Fruit fly (Drosophila melanogaster) whole organism, embryonic: Measurements from ENCODE around the gene CG45072.
A peak's percentile ranks its signal among the peaks of the same experiment; 100 is the strongest.

Experiments used
- Abd-B ChIP-seq: fragments of 200-800 bp; sonication (Bioruptor generic); optimal IDR thresholded peaks from 2 replicates; lab custom pipeline; 2018; ENCODE audit warnings: missing biosample characterization, mild to moderate bottlenecking, missing genetic modification characterization, moderate library complexity
- CG1024 ChIP-seq: fragments of 200-800 bp; sonication (Bioruptor generic); IDR thresholded peaks from 2 replicates; pipeline ENCODE4 v1.3.6; 2022; ENCODE audit warnings: missing biosample characterization, missing genetic modification characterization
- CG11504 ChIP-seq: fragments of 200-800 bp; sonication (Bioruptor generic); optimal IDR thresholded peaks from 3 replicates; lab custom pipeline; 2019; ENCODE audit warnings: missing biosample characterization, mild to moderate bottlenecking, missing genetic modification characterization, moderate library complexity
- CG12155 ChIP-seq: fragments of 200-800 bp; sonication (Bioruptor generic); optimal IDR thresholded peaks from 3 replicates; lab custom pipeline; 2016; ENCODE audit warnings: missing biosample characterization, missing genetic modification characterization
- CG13296 ChIP-seq: fragments of 200-800 bp; sonication (Bioruptor generic); optimal IDR thresholded peaks from 3 replicates; lab custom pipeline; 2018; ENCODE audit warnings: missing biosample characterization, mild to moderate bottlenecking, missing genetic modification characterization
- CG13424 ChIP-seq: fragments of 200-800 bp; sonication (Bioruptor generic); optimal IDR thresholded peaks from 2 replicates; lab custom pipeline; 2019; ENCODE audit warnings: missing biosample characterization, mild to moderate bottlenecking, missing genetic modification characterization, moderate library complexity
- CG14710 ChIP-seq: fragments of 200-800 bp; sonication (Bioruptor generic); optimal IDR thresholded peaks from 3 replicates; lab custom pipeline; 2019; ENCODE audit warnings: missing biosample characterization, mild to moderate bottlenecking, missing genetic modification characterization, moderate library complexity
- CG1602 ChIP-seq: fragments of 200-800 bp; sonication (Bioruptor generic); optimal IDR thresholded peaks from 3 replicates; lab custom pipeline; 2016; ENCODE audit warnings: missing biosample characterization, missing genetic modification characterization
- CG17802 ChIP-seq: fragments of 200-800 bp; sonication (Bioruptor generic); optimal IDR thresholded peaks from 2 replicates; lab custom pipeline; 2018; ENCODE audit warnings: missing biosample characterization, mild to moderate bottlenecking, missing genetic modification characterization, moderate library complexity
- CG17829 ChIP-seq: fragments of 200-800 bp; optimal IDR thresholded peaks from 2 replicates; lab custom pipeline; 2019; ENCODE audit warnings: missing biosample characterization, mild to moderate bottlenecking, missing genetic modification characterization, moderate library complexity
- CG17912 ChIP-seq: fragments of 200-800 bp; sonication (Bioruptor generic); optimal IDR thresholded peaks from 2 replicates; lab custom pipeline; 2018; ENCODE audit warnings: missing biosample characterization, mild to moderate bottlenecking, missing genetic modification characterization
- CG18599 ChIP-seq: fragments of 200-800 bp; sonication (Bioruptor generic); optimal IDR thresholded peaks from 3 replicates; lab custom pipeline; 2017; ENCODE audit warnings: missing biosample characterization, missing genetic modification characterization, mild to moderate bottlenecking, moderate library complexity, missing genetic modification reagents
- CG18764 ChIP-seq: fragments of 200-800 bp; sonication (Bioruptor generic); optimal IDR thresholded peaks from 3 replicates; lab custom pipeline; 2016; ENCODE audit warnings: missing biosample characterization, missing genetic modification characterization
- CG2116 ChIP-seq: fragments of 200-800 bp; sonication (Bioruptor generic); optimal IDR thresholded peaks from 3 replicates; lab custom pipeline; 2018; ENCODE audit warnings: missing biosample characterization, mild to moderate bottlenecking, missing genetic modification characterization
- CG2889 ChIP-seq: fragments of 200-800 bp; sonication (Bioruptor generic); IDR thresholded peaks from 3 replicates; pipeline ENCODE4 v1.3.6; 2022; ENCODE audit warnings: missing biosample characterization, missing genetic modification characterization
- CG3163 ChIP-seq: fragments of 200-800 bp; sonication (Bioruptor generic); optimal IDR thresholded peaks from 3 replicates; lab custom pipeline; 2016; ENCODE audit warnings: missing biosample characterization, missing genetic modification characterization
- CG6813 ChIP-seq: fragments of 200-800 bp; sonication (Bioruptor generic); optimal IDR thresholded peaks from 2 replicates; lab custom pipeline; 2017; ENCODE audit warnings: missing biosample characterization, missing genetic modification characterization, mild to moderate bottlenecking, moderate library complexity, missing genetic modification reagents
- CG6854 ChIP-seq: fragments of 200-800 bp; sonication (Bioruptor generic); optimal IDR thresholded peaks from 3 replicates; lab custom pipeline; 2017; ENCODE audit warnings: missing biosample characterization, mild to moderate bottlenecking, missing genetic modification characterization
- CG8765 ChIP-seq: fragments of 200-800 bp; sonication (Bioruptor generic); IDR thresholded peaks from 2 replicates; pipeline ENCODE4 v1.3.6; 2022; ENCODE audit warnings: missing biosample characterization, missing genetic modification characterization
- Chrac-16 ChIP-seq: fragments of 200-800 bp; sonication (Bioruptor generic); optimal IDR thresholded peaks from 3 replicates; lab custom pipeline; 2016; ENCODE audit warnings: missing biosample characterization, missing genetic modification characterization
- CrebB ChIP-seq: fragments of 200-800 bp; sonication (Bioruptor generic); optimal IDR thresholded peaks from 3 replicates; lab custom pipeline; 2018; ENCODE audit warnings: missing biosample characterization, mild to moderate bottlenecking, missing genetic modification characterization
- Dref ChIP-seq: fragments of 200-800 bp; sonication (Bioruptor generic); IDR thresholded peaks from 2 replicates; pipeline ENCODE4 v1.3.6; 2022; ENCODE audit warnings: missing biosample characterization, missing genetic modification characterization
- Hr3 ChIP-seq: fragments of 200-800 bp; sonication (Bioruptor generic); optimal IDR thresholded peaks from 3 replicates; lab custom pipeline; 2016; ENCODE audit warnings: missing biosample characterization, missing genetic modification characterization
- MBD-R2 ChIP-seq: fragments of 200-800 bp; sonication (Bioruptor generic); IDR thresholded peaks from 2 replicates; pipeline ENCODE4 v1.3.6; 2022; ENCODE audit warnings: missing biosample characterization, missing genetic modification characterization
- MTF-1 ChIP-seq: fragments of 200-800 bp; sonication (Bioruptor generic); optimal IDR thresholded peaks from 2 replicates; lab custom pipeline; 2018; ENCODE audit warnings: missing biosample characterization, mild to moderate bottlenecking, missing genetic modification characterization, borderline replicate concordance
- Max ChIP-seq: fragments of 200-800 bp; sonication (Bioruptor generic); optimal IDR thresholded peaks from 2 replicates; lab custom pipeline; 2016; ENCODE audit warnings: missing biosample characterization, mild to moderate bottlenecking, missing genetic modification characterization
- Mrtf ChIP-seq: fragments of 200-800 bp; sonication (Bioruptor generic); IDR thresholded peaks from 3 replicates; pipeline ENCODE4 v1.3.6; 2022; ENCODE audit warnings: missing biosample characterization, missing genetic modification characterization
- NC2α ChIP-seq: fragments of 200-800 bp; sonication (Bioruptor generic); optimal IDR thresholded peaks from 2 replicates; lab custom pipeline; 2016; ENCODE audit warnings: missing biosample characterization, missing genetic modification characterization
- Trl ChIP-seq, 3 experiments: fragments of >200 bp in 2 of 3; fragments of 200-800 bp in 1 of 3; sonication (Bioruptor generic) in 1 of 3; optimal IDR thresholded peaks; 2 replicates in 1 of 3; 3 replicates in 2 of 3; lab custom pipeline; 2016 to 2017; ENCODE audit warnings: missing biosample characterization in 1 of 3, missing genetic modification characterization in 1 of 3
- aop ChIP-seq: fragments of 200-800 bp; sonication (Bioruptor generic); IDR thresholded peaks from 2 replicates; pipeline ENCODE4 v1.3.6; 2022; ENCODE audit warnings: missing biosample characterization, missing genetic modification characterization
- ap ChIP-seq: fragments of 200-800 bp; sonication (Bioruptor generic); IDR thresholded peaks from 2 replicates; pipeline ENCODE4 v1.3.6; 2022; ENCODE audit warnings: missing biosample characterization, missing genetic modification characterization
- cad ChIP-seq: fragments of >200 bp; optimal IDR thresholded peaks from 2 replicates; lab custom pipeline; 2017; ENCODE audit warnings: missing biosample characterization, missing genetic modification characterization
- crc ChIP-seq: fragments of 200-800 bp; sonication (Bioruptor generic); optimal IDR thresholded peaks from 2 replicates; lab custom pipeline; 2016; ENCODE audit warnings: missing biosample characterization, missing genetic modification characterization
- dysf ChIP-seq: fragments of 200-800 bp; sonication (Bioruptor generic); IDR thresholded peaks from 3 replicates; pipeline ENCODE4 v1.3.6; 2022; ENCODE audit warnings: missing biosample characterization, missing genetic modification characterization
- fd102C ChIP-seq: fragments of 200-800 bp; sonication (Bioruptor generic); optimal IDR thresholded peaks from 2 replicates; lab custom pipeline; 2018; ENCODE audit warnings: missing biosample characterization, mild to moderate bottlenecking, missing genetic modification characterization, moderate library complexity
- fd3F ChIP-seq: fragments of 200-800 bp; sonication (Bioruptor generic); optimal IDR thresholded peaks from 2 replicates; lab custom pipeline; 2018; ENCODE audit warnings: missing biosample characterization, mild to moderate bottlenecking, missing genetic modification characterization, moderate library complexity
- kah ChIP-seq: fragments of 200-800 bp; sonication (Bioruptor generic); optimal IDR thresholded peaks from 2 replicates; lab custom pipeline; 2018; ENCODE audit warnings: missing biosample characterization, mild to moderate bottlenecking, missing genetic modification characterization
- lab ChIP-seq: fragments of 200-800 bp; sonication (Bioruptor generic); optimal IDR thresholded peaks from 3 replicates; lab custom pipeline; 2017; ENCODE audit warnings: missing biosample characterization, missing genetic modification characterization, mild to moderate bottlenecking, moderate library complexity, missing genetic modification reagents
- mam ChIP-seq: fragments of 200-800 bp; sonication (Bioruptor generic); optimal IDR thresholded peaks from 3 replicates; lab custom pipeline; 2016; ENCODE audit warnings: missing biosample characterization, missing genetic modification characterization
- mirr ChIP-seq: fragments of 200-800 bp; sonication (Bioruptor generic); optimal IDR thresholded peaks from 3 replicates; lab custom pipeline; 2018; ENCODE audit warnings: missing biosample characterization, mild to moderate bottlenecking, missing genetic modification characterization
- oc ChIP-seq: fragments of 200-800 bp; sonication (Bioruptor generic); optimal IDR thresholded peaks from 2 replicates; lab custom pipeline; 2018; ENCODE audit warnings: missing biosample characterization, mild to moderate bottlenecking, missing genetic modification characterization, moderate library complexity
- odd ChIP-seq: fragments of 200-800 bp; sonication (Bioruptor generic); optimal IDR thresholded peaks from 2 replicates; lab custom pipeline; 2017; ENCODE audit warnings: missing biosample characterization, mild to moderate bottlenecking, missing genetic modification characterization
- psq ChIP-seq: fragments of 200-800 bp; sonication (Bioruptor generic); optimal IDR thresholded peaks from 2 replicates; lab custom pipeline; 2017; ENCODE audit warnings: missing biosample characterization, missing genetic modification characterization
- repo ChIP-seq: fragments of 200-800 bp; sonication (Bioruptor generic); optimal IDR thresholded peaks from 2 replicates; lab custom pipeline; 2016; ENCODE audit warnings: missing biosample characterization, missing genetic modification characterization
- sisA ChIP-seq: fragments of 200-800 bp; sonication (Bioruptor generic); IDR thresholded peaks from 2 replicates; pipeline ENCODE4 v1.3.6; 2022; ENCODE audit warnings: missing biosample characterization, missing genetic modification characterization
- sr ChIP-seq: fragments of 200-800 bp; sonication (Bioruptor generic); IDR thresholded peaks from 3 replicates; pipeline ENCODE4 v1.3.6; 2022; ENCODE audit warnings: missing biosample characterization, missing genetic modification characterization
- ssp ChIP-seq: fragments of 200-800 bp; sonication (Bioruptor generic); IDR thresholded peaks from 2 replicates; pipeline ENCODE4 v1.3.6; 2022; ENCODE audit warnings: missing biosample characterization, missing genetic modification characterization
- sug ChIP-seq: fragments of 200-800 bp; optimal IDR thresholded peaks from 2 replicates; lab custom pipeline; 2019; ENCODE audit warnings: missing biosample characterization, mild to moderate bottlenecking, missing genetic modification characterization, moderate library complexity
- vfl ChIP-seq: fragments of 200-800 bp; sonication (Bioruptor generic); optimal IDR thresholded peaks from 2 replicates; lab custom pipeline; 2016; ENCODE audit warnings: missing biosample characterization, missing genetic modification characterization
- wor ChIP-seq: fragments of 200-800 bp; sonication (Bioruptor generic); IDR thresholded peaks from 2 replicates; pipeline ENCODE4 v1.3.6; 2022; ENCODE audit warnings: missing biosample characterization, missing genetic modification characterization
- zf30C ChIP-seq: fragments of 200-800 bp; sonication (Bioruptor generic); optimal IDR thresholded peaks from 3 replicates; lab custom pipeline; 2018; ENCODE audit warnings: missing biosample characterization, mild to moderate bottlenecking, missing genetic modification characterization

Gene CG45072

DNA sequence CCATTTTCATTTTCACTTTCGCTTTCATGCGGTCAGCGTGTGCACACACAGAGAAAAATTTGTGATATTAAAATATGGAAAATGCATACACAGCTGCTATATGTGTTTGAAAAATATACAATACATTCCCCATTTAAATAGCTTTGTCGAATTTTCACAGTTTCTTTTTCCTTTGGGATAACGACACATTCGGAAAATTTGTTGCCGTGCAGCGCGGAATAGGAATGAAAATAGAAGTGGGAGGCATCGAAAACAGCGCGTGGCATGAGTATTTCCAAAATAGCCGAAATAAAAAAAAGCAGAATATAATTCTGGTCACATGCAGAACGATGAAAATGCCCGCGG is 30.4 kb downstream of the CG45072 start (continued):
- TF ChIP-seq zf30C (GFP tag; lab: Kevin White, UChicago), result peak; percentile 69
- TF ChIP-seq fd102C (GFP tag; lab: Kevin White, UChicago), result no peak
- TF ChIP-seq CG17802 (tag; lab: Kevin White, UChicago), result peak; percentile 59
- TF ChIP-seq CG14710, result peak; percentile 66
- peak; percentile 93 for TF ChIP-seq CG18599
- TF ChIP-seq aop (GFP tag; lab: Robert Waterston, UW), result no peak
- peak; percentile 50 for TF ChIP-seq MTF-1
- TF ChIP-seq fd3F (GFP tag; lab: Kevin White, UChicago), result peak; percentile 83
- peak; percentile 55 for TF ChIP-seq NC2α
- peak; percentile 73 for TF ChIP-seq CG1602 (GFP tag; lab: Kevin White, UChicago)
- TF ChIP-seq cad (GFP tag; lab: Kevin White, UChicago), result no peak
- TF ChIP-seq CrebB (tag; lab: Kevin White, UChicago), result peak; percentile 74
- TF ChIP-seq ap (GFP tag; lab: Robert Waterston, UW), result peak; percentile 78
- TF ChIP-seq kah (GFP tag; lab: Kevin White, UChicago), result peak; percentile 54
- TF ChIP-seq CG6813 (GFP tag; lab: Kevin White, UChicago), result peak; percentile 77
- TF ChIP-seq sug (tag; lab: Kevin White, UChicago), result peak; percentile 77
- TF ChIP-seq CG18764 (GFP tag; lab: Kevin White, UChicago), result peak; percentile 65
- peak; percentile 33; the same call in 1 of the 2 replicates for TF ChIP-seq Dref
- TF ChIP-seq CG13424, result peak; percentile 83
- peak; percentile 74 for TF ChIP-seq Hr3
- TF ChIP-seq oc (tag; lab: Kevin White, UChicago), result peak; percentile 82
- peak; percentile 55; the same call in 1 of the 3 replicates for TF ChIP-seq sr (GFP tag; lab: Robert Waterston, UW)
- peak; percentile 83 for TF ChIP-seq repo (GFP tag; lab: Kevin White, UChicago)
- peak; percentile 59; the same call in 1 of the 2 replicates for TF ChIP-seq MBD-R2 (GFP tag; lab: Robert Waterston, UW)
- TF ChIP-seq Mrtf (GFP tag; lab: Robert Waterston, UW), result peak; percentile 82
- TF ChIP-seq odd, result peak; percentile 68
- TF ChIP-seq CG17912 (GFP tag; lab: Kevin White, UChicago), result peak; percentile 10
- TF ChIP-seq CG2889 (GFP tag; lab: Robert Waterston, UW), result peak; percentile 85
- TF ChIP-seq psq (GFP tag; lab: Kevin White, UChicago), result peak; percentile 34
- peak; percentile 80; the same call in 1 of the 2 replicates for TF ChIP-seq wor (GFP tag; lab: Robert Waterston, UW)
- TF ChIP-seq sisA (GFP tag; lab: Robert Waterston, UW), result peak; percentile 92
- TF ChIP-seq mirr (GFP tag; lab: Kevin White, UChicago), result peak; percentile 44
- peak; percentile 81 for TF ChIP-seq Chrac-16 (GFP tag; lab: Kevin White, UChicago)
- TF ChIP-seq Trl (optimal IDR thresholded peaks at IDR 0.05; lab: Kevin White, UChicago), result no peak
- peak; percentile 86 for TF ChIP-seq Trl (GFP tag; optimal IDR thresholded peaks at IDR 0.05; lab: Kevin White, UChicago)
- peak; percentile 89 for TF ChIP-seq mam (GFP tag; lab: Kevin White, UChicago)
- peak; percentile 72 for TF ChIP-seq Abd-B
- TF ChIP-seq crc (GFP tag; lab: Kevin White, UChicago), result peak; percentile 80
- TF ChIP-seq dysf (GFP tag; lab: Robert Waterston, UW), result peak; percentile 91
- 0 out of 2 replicates have a peak, but pooled peaks have one; percentile 58 for TF ChIP-seq CG8765 (GFP tag; lab: Robert Waterston, UW)
- peak; percentile 77 for TF ChIP-seq CG1024
- TF ChIP-seq CG2116 (GFP tag; lab: Kevin White, UChicago), result peak; percentile 37
- peak; percentile 83 for TF ChIP-seq CG12155
- peak; percentile 92 for TF ChIP-seq vfl (GFP tag; lab: Kevin White, UChicago)
- peak; percentile 92 for TF ChIP-seq lab
- TF ChIP-seq CG3163 (GFP tag; lab: Kevin White, UChicago), result peak; percentile 66
- TF ChIP-seq CG17829, result peak; percentile 72
- peak; percentile 86 for TF ChIP-seq CG11504
- TF ChIP-seq CG6854 (GFP tag; lab: Kevin White, UChicago), result peak; percentile 69
- peak; percentile 76 for TF ChIP-seq ssp
- TF ChIP-seq Max (GFP tag; lab: Kevin White, UChicago), result peak; percentile 73
- peak; percentile 73 for TF ChIP-seq CG13296 (GFP tag; lab: Kevin White, UChicago)
